Worm (Caenorhabditis elegans) whole organism, L3 larva: ENCODE data around the gene ugt-15.

Source experiments
- R02D3.7 ChIP-seq: fragments of 150-350 bp; optimal IDR thresholded peaks from 2 replicates; lab custom pipeline; 2014; ENCODE audit warnings: missing biosample characterization, missing genetic modification characterization
- ZK546.5 ChIP-seq: sonication (generic microtip); optimal IDR thresholded peaks from 2 replicates; lab custom pipeline; 2017; ENCODE audit warnings: missing biosample characterization, missing genetic modification characterization
- ama-1 ChIP-seq: fragments of 150-350 bp; optimal IDR thresholded peaks from 2 replicates; lab custom pipeline; 2018
- elt-1 ChIP-seq: fragments of 150-350 bp; optimal IDR thresholded peaks from 2 replicates; lab custom pipeline; 2014; ENCODE audit warnings: missing biosample characterization, missing genetic modification characterization
- elt-2 ChIP-seq: sonication (generic microtip); optimal IDR thresholded peaks from 2 replicates; lab custom pipeline; 2016; ENCODE audit warnings: missing genetic modification reagents, mild to moderate bottlenecking, missing genetic modification characterization, missing compliant biosample characterization
- eor-1 ChIP-seq, 2 experiments: fragments of 150-350 bp; optimal IDR thresholded peaks; 2 replicates each; lab custom pipeline; 2014 to 2018; ENCODE audit warnings: missing biosample characterization in 2 of 2, missing genetic modification characterization in 2 of 2
- fkh-2 ChIP-seq: fragments of 150-350 bp; optimal IDR thresholded peaks from 2 replicates; lab custom pipeline; 2014; ENCODE audit warnings: missing biosample characterization, missing genetic modification reagents, missing genetic modification characterization
- lsy-12 ChIP-seq: sonication (generic microtip); optimal IDR thresholded peaks from 2 replicates; lab custom pipeline; 2016; ENCODE audit warnings: mild to moderate bottlenecking, missing genetic modification characterization, missing compliant biosample characterization
- nhr-237 ChIP-seq: fragments of 150-350 bp; optimal IDR thresholded peaks from 2 replicates; lab custom pipeline; 2014; ENCODE audit warnings: missing biosample characterization, missing genetic modification characterization
- nhr-28 ChIP-seq: fragments of 150-350 bp; optimal IDR thresholded peaks from 2 replicates; lab custom pipeline; 2014; ENCODE audit warnings: missing biosample characterization, missing genetic modification characterization
- pha-4 ChIP-seq: fragments of 150-350 bp; optimal IDR thresholded peaks from 2 replicates; lab custom pipeline; 2014; ENCODE audit warnings: missing biosample characterization, missing genetic modification reagents, missing genetic modification characterization
- snpc-4 ChIP-seq: fragments of 150-350 bp; optimal IDR thresholded peaks from 2 replicates; lab custom pipeline; 2014; ENCODE audit warnings: missing biosample characterization, missing genetic modification characterization
- tbx-2 ChIP-seq: sonication (generic microtip); optimal IDR thresholded peaks from 2 replicates; lab custom pipeline; 2016; ENCODE audit warnings: mild to moderate bottlenecking, missing genetic modification characterization, missing compliant biosample characterization
- unc-39 ChIP-seq: sonication (generic microtip); optimal IDR thresholded peaks from 4 replicates; lab custom pipeline; 2017; ENCODE audit warnings: missing biosample characterization, missing genetic modification characterization

DNA sequence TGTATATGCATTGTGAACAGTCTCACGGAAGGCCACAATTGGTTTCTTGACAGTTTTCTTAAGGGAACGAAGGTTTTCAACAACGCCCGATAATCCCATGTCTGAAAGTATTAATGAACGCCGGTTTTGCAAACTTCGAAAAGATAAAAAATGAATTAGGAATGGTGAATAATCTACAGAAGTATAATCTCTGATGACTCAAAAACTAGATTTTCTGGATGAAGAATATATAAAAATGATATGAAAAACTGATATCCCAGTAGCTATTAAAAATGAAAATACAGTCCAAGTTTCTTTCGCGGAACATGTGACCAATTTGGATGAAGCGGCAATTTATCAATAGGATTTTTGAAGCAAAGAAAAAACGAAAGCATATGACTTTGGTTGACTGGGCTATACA is 13.3 kb upstream of the ugt-15 start, which contains the start of gene ZC443.3:
- no peak for TF ChIP-seq nhr-28
- TF ChIP-seq ZK546.5 (tag; lab: Kevin White, UChicago) = no peak
- TF ChIP-seq unc-39 = no peak
- no peak for TF ChIP-seq snpc-4 (tag; lab: Kevin White, UChicago)
- no peak for TF ChIP-seq elt-2 (tag; lab: Kevin White, UChicago)
- no peak for TF ChIP-seq R02D3.7 (tag; lab: Kevin White, UChicago)
- TF ChIP-seq pha-4 = no peak
- TF ChIP-seq fkh-2 = no peak
- TF ChIP-seq eor-1 (tag; optimal IDR thresholded peaks at IDR 0.05; lab: Kevin White, UChicago) = no peak
- no peak for TF ChIP-seq ama-1 (lab: Kevin White, UChicago)
- no peak for TF ChIP-seq nhr-237 (tag; lab: Kevin White, UChicago)
- no peak for TF ChIP-seq elt-1 (tag; lab: Kevin White, UChicago)
- no peak for TF ChIP-seq tbx-2 (tag; lab: Kevin White, UChicago)
- TF ChIP-seq lsy-12 (tag; lab: Kevin White, UChicago) = no peak
